Worm (Caenorhabditis elegans) whole organism, late embryonic: ENCODE data around the gene H03E18.1.

Source experiments
- F13H6.1 ChIP-seq: sonication (generic microtip); optimal IDR thresholded peaks from 2 replicates; lab custom pipeline; 2016; ENCODE audit warnings: missing genetic modification characterization, missing compliant biosample characterization
- nfya-1 ChIP-seq: sonication (generic microtip); optimal IDR thresholded peaks from 2 replicates; lab custom pipeline; 2017; ENCODE audit warnings: missing genetic modification characterization, mild to moderate bottlenecking, missing compliant biosample characterization, antibody characterized with exemption, moderate library complexity
- nhr-11 ChIP-seq: fragments of 150-350 bp; optimal IDR thresholded peaks from 2 replicates; lab custom pipeline; 2014; ENCODE audit warnings: missing biosample characterization, missing genetic modification characterization
- tbx-2 ChIP-seq: sonication (generic microtip); optimal IDR thresholded peaks from 2 replicates; lab custom pipeline; 2016; ENCODE audit warnings: missing genetic modification characterization, missing compliant biosample characterization

DNA sequence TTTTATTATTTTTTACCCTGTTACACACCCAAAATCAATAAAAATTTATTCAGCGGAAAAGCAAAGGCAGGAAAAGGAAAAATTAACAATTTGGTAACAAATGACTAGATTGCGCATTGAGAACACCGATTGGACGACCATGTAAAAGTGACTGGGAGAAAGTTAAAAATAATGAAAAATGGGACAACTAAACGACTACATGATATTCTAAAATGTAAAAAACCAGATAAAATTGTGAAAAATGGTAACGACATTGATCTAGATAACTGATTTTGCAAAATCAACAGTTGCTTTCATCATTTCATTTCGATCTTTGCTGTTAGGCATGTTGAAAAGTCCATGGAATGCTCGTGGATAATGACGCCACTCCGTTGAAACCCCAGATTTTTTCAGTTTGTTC lies 47.9 kb upstream of the H03E18.1 start:
- TF ChIP-seq tbx-2 (tag; lab: Kevin White, UChicago): no peak
- no peak for TF ChIP-seq F13H6.1 (tag; lab: Kevin White, UChicago)
- no peak for TF ChIP-seq nhr-11 (tag; lab: Kevin White, UChicago)
- TF ChIP-seq nfya-1 (tag; lab: Kevin White, UChicago): no peak
